Worm (Caenorhabditis elegans) whole organism, L3 larva: ENCODE results near the gene F15G9.2.

Experiments
- R02D3.7 ChIP-seq: fragments of 150-350 bp; optimal IDR thresholded peaks from 2 replicates; lab custom pipeline; 2014; ENCODE audit warnings: missing biosample characterization, missing genetic modification characterization
- ZK546.5 ChIP-seq: sonication (generic microtip); optimal IDR thresholded peaks from 2 replicates; lab custom pipeline; 2017; ENCODE audit warnings: missing biosample characterization, missing genetic modification characterization
- ama-1 ChIP-seq: fragments of 150-350 bp; optimal IDR thresholded peaks from 2 replicates; lab custom pipeline; 2018
- ceh-28 ChIP-seq: fragments of 150-350 bp; optimal IDR thresholded peaks from 2 replicates; lab custom pipeline; 2014; ENCODE audit warnings: missing biosample characterization, missing genetic modification reagents, missing genetic modification characterization
- ceh-82 ChIP-seq: fragments of 150-350 bp; optimal IDR thresholded peaks from 2 replicates; lab custom pipeline; 2014; ENCODE audit warnings: missing biosample characterization, missing genetic modification characterization
- ceh-9 ChIP-seq: sonication (generic microtip); optimal IDR thresholded peaks from 2 replicates; lab custom pipeline; 2018; ENCODE audit warnings: missing biosample characterization, missing genetic modification characterization
- daf-12 ChIP-seq: fragments of 150-350 bp; optimal IDR thresholded peaks from 2 replicates; lab custom pipeline; 2014; ENCODE audit warnings: missing biosample characterization, missing genetic modification reagents, missing genetic modification characterization
- egl-5 ChIP-seq: fragments of 150-350 bp; optimal IDR thresholded peaks from 2 replicates; lab custom pipeline; 2017; ENCODE audit warnings: missing biosample characterization, missing genetic modification reagents, missing genetic modification characterization, inconsistent platforms
- elt-2 ChIP-seq: sonication (generic microtip); optimal IDR thresholded peaks from 2 replicates; lab custom pipeline; 2016; ENCODE audit warnings: missing genetic modification reagents, mild to moderate bottlenecking, missing genetic modification characterization, missing compliant biosample characterization
- elt-3 ChIP-seq, 3 experiments: fragments of 150-350 bp in 1 of 3; sonication (generic microtip) in 2 of 3; optimal IDR thresholded peaks; 2 replicates in 2 of 3; 4 replicates in 1 of 3; lab custom pipeline; 2014 to 2017; ENCODE audit warnings: missing biosample characterization in 3 of 3, missing genetic modification characterization in 3 of 3
- fkh-10 ChIP-seq: sonication (generic microtip); optimal IDR thresholded peaks from 2 replicates; lab custom pipeline; 2017; ENCODE audit warnings: missing biosample characterization, missing genetic modification reagents, missing genetic modification characterization
- fkh-2 ChIP-seq: fragments of 150-350 bp; optimal IDR thresholded peaks from 2 replicates; lab custom pipeline; 2014; ENCODE audit warnings: missing biosample characterization, missing genetic modification reagents, missing genetic modification characterization
- fos-1 ChIP-seq: fragments of 150-350 bp; optimal IDR thresholded peaks from 2 replicates; lab custom pipeline; 2014; ENCODE audit warnings: missing biosample characterization, missing genetic modification characterization
- hmg-11 ChIP-seq: sonication (generic microtip); optimal IDR thresholded peaks from 2 replicates; lab custom pipeline; 2016; ENCODE audit warnings: missing genetic modification characterization, missing compliant biosample characterization
- jun-1 ChIP-seq: fragments of 150-350 bp; optimal IDR thresholded peaks from 2 replicates; lab custom pipeline; 2014; ENCODE audit warnings: missing biosample characterization, missing genetic modification reagents, missing genetic modification characterization
- lin-15B ChIP-seq: fragments of 150-350 bp; optimal IDR thresholded peaks from 2 replicates; lab custom pipeline; 2014; ENCODE audit warnings: missing biosample characterization, missing genetic modification characterization
- lin-39 ChIP-seq: fragments of 150-350 bp; optimal IDR thresholded peaks from 2 replicates; lab custom pipeline; 2018; ENCODE audit warnings: missing biosample characterization, missing genetic modification reagents, missing genetic modification characterization
- lsy-12 ChIP-seq: sonication (generic microtip); optimal IDR thresholded peaks from 2 replicates; lab custom pipeline; 2016; ENCODE audit warnings: mild to moderate bottlenecking, missing genetic modification characterization, missing compliant biosample characterization
- mml-1 ChIP-seq: fragments of 150-350 bp; sonication (generic microtip); optimal IDR thresholded peaks from 3 replicates; lab custom pipeline; 2014; ENCODE audit warnings: missing biosample characterization, missing genetic modification characterization
- nfya-1 ChIP-seq: sonication (generic microtip); optimal IDR thresholded peaks from 2 replicates; lab custom pipeline; 2017; ENCODE audit warnings: missing genetic modification characterization, mild to moderate bottlenecking, missing compliant biosample characterization, antibody characterized with exemption, moderate library complexity; ENCODE audit not compliant: insufficient read depth
- nhr-23 ChIP-seq: fragments of 150-350 bp; optimal IDR thresholded peaks from 2 replicates; lab custom pipeline; 2014; ENCODE audit warnings: missing biosample characterization, missing genetic modification reagents, missing genetic modification characterization
- nhr-237 ChIP-seq: fragments of 150-350 bp; optimal IDR thresholded peaks from 2 replicates; lab custom pipeline; 2014; ENCODE audit warnings: missing biosample characterization, missing genetic modification characterization
- nhr-28 ChIP-seq: fragments of 150-350 bp; optimal IDR thresholded peaks from 2 replicates; lab custom pipeline; 2014; ENCODE audit warnings: missing biosample characterization, missing genetic modification characterization
- nhr-43 ChIP-seq: sonication (generic microtip); optimal IDR thresholded peaks from 2 replicates; lab custom pipeline; 2016; ENCODE audit warnings: mild to moderate bottlenecking, missing genetic modification characterization, missing compliant biosample characterization; ENCODE audit not compliant: poor library complexity, severe bottlenecking
- nhr-67 ChIP-seq: fragments of 150-350 bp; optimal IDR thresholded peaks from 2 replicates; lab custom pipeline; 2014; ENCODE audit warnings: missing biosample characterization, missing genetic modification characterization
- nhr-77 ChIP-seq: fragments of 150-350 bp; optimal IDR thresholded peaks from 2 replicates; lab custom pipeline; 2014; ENCODE audit warnings: missing biosample characterization, missing genetic modification characterization
- pha-4 ChIP-seq: fragments of 150-350 bp; optimal IDR thresholded peaks from 2 replicates; lab custom pipeline; 2014; ENCODE audit warnings: missing biosample characterization, missing genetic modification reagents, missing genetic modification characterization
- sea-2 ChIP-seq: fragments of 150-350 bp; sonication (generic microtip); optimal IDR thresholded peaks from 4 replicates; lab custom pipeline; 2014; ENCODE audit warnings: missing biosample characterization, missing genetic modification reagents, missing genetic modification characterization
- skn-1 ChIP-seq: fragments of 150-350 bp; optimal IDR thresholded peaks from 2 replicates; lab custom pipeline; 2014; ENCODE audit warnings: missing biosample characterization, missing genetic modification characterization
- tbx-2 ChIP-seq: sonication (generic microtip); optimal IDR thresholded peaks from 2 replicates; lab custom pipeline; 2016; ENCODE audit warnings: mild to moderate bottlenecking, missing genetic modification characterization, missing compliant biosample characterization
- unc-39 ChIP-seq: sonication (generic microtip); optimal IDR thresholded peaks from 4 replicates; lab custom pipeline; 2017; ENCODE audit warnings: missing biosample characterization, missing genetic modification characterization
- zag-1 ChIP-seq: fragments of 150-350 bp; optimal IDR thresholded peaks from 2 replicates; lab custom pipeline; 2014; ENCODE audit warnings: missing biosample characterization, missing genetic modification characterization
- ztf-11 ChIP-seq: fragments of 150-350 bp; optimal IDR thresholded peaks from 2 replicates; lab custom pipeline; 2014; ENCODE audit warnings: missing biosample characterization, missing genetic modification characterization
- ztf-4 ChIP-seq: fragments of 150-350 bp; optimal IDR thresholded peaks from 2 replicates; lab custom pipeline; 2014; ENCODE audit warnings: missing biosample characterization, missing genetic modification characterization

The F15G9.2 gene

ce11 chrX:9717265-9717664 is 3.8 kb upstream of the F15G9.2 start, which contains the start of gene him-4:
Gene him-4, plus strand, starts transcription at chrX:9717565.
- no peak for TF ChIP-seq R02D3.7 (tag; lab: Kevin White, UChicago)
- TF ChIP-seq nhr-43 (tag; lab: Kevin White, UChicago): no peak
- no peak for TF ChIP-seq nhr-77 (tag; lab: Kevin White, UChicago)

ce11 chrX:9709462-9709861 is 4.1 kb downstream of the F15G9.2 start, which contains the start of gene F15G9.6:
Gene F15G9.6, plus strand, starts transcription at chrX:9709762.
- TF ChIP-seq unc-39 (tag; lab: Kevin White, UChicago): no peak
- no peak for TF ChIP-seq fkh-2 (tag; lab: Kevin White, UChicago)
- no peak for TF ChIP-seq nhr-43 (tag; lab: Kevin White, UChicago)
- TF ChIP-seq lsy-12 (tag; lab: Kevin White, UChicago): no peak
- TF ChIP-seq nfya-1: no peak
- TF ChIP-seq skn-1 (tag; lab: Kevin White, UChicago): no peak
- TF ChIP-seq zag-1 (tag; lab: Kevin White, UChicago): no peak
- TF ChIP-seq elt-2 (tag; lab: Kevin White, UChicago): no peak
- TF ChIP-seq daf-12 (tag; lab: Kevin White, UChicago): no peak
- no peak for TF ChIP-seq nhr-28 (tag; lab: Kevin White, UChicago)
- no peak for TF ChIP-seq egl-5 (tag; lab: Kevin White, UChicago)
- TF ChIP-seq sea-2: no peak
- no peak for TF ChIP-seq elt-3 (tag; optimal IDR thresholded peaks at IDR 0.05; lab: Kevin White, UChicago)
- no peak for TF ChIP-seq ZK546.5 (tag; lab: Kevin White, UChicago)
- no peak for TF ChIP-seq hmg-11 (tag; lab: Kevin White, UChicago)
- no peak for TF ChIP-seq nhr-23
- TF ChIP-seq ztf-11 (tag; lab: Kevin White, UChicago): no peak
- TF ChIP-seq ceh-28: no peak

- no peak for TF ChIP-seq jun-1 (tag; lab: Kevin White, UChicago)
- no peak for TF ChIP-seq elt-2 (tag; lab: Kevin White, UChicago)
- TF ChIP-seq fkh-10: no peak
- no peak for TF ChIP-seq tbx-2 (tag; lab: Kevin White, UChicago)
- TF ChIP-seq egl-5 (tag; lab: Kevin White, UChicago): no peak
- TF ChIP-seq nhr-67 (tag; lab: Kevin White, UChicago): no peak
- TF ChIP-seq sea-2: no peak
- no peak for TF ChIP-seq ama-1
- TF ChIP-seq unc-39 (tag; lab: Kevin White, UChicago): no peak
- no peak for TF ChIP-seq ceh-28
- no peak for TF ChIP-seq ceh-9
- no peak for TF ChIP-seq lin-39 (tag; lab: Kevin White, UChicago)
- TF ChIP-seq fkh-2 (tag; lab: Kevin White, UChicago): no peak
- no peak for TF ChIP-seq elt-3 (tag; optimal IDR thresholded peaks at IDR 0.05; lab: Kevin White, UChicago)
- no peak for TF ChIP-seq ceh-82 (tag; lab: Kevin White, UChicago)
- TF ChIP-seq fos-1 (tag; lab: Kevin White, UChicago): no peak
- no peak for TF ChIP-seq mml-1 (tag; lab: Kevin White, UChicago)
- TF ChIP-seq, all 47 proteins: peak for 0
Measured at ce11 chrX:9706084-9706483, 7.4 kb downstream of the F15G9.2 start, which contains the start of gene F15G9.1. Gene F15G9.1, plus strand, starts transcription at chrX:9706384.

DNA sequence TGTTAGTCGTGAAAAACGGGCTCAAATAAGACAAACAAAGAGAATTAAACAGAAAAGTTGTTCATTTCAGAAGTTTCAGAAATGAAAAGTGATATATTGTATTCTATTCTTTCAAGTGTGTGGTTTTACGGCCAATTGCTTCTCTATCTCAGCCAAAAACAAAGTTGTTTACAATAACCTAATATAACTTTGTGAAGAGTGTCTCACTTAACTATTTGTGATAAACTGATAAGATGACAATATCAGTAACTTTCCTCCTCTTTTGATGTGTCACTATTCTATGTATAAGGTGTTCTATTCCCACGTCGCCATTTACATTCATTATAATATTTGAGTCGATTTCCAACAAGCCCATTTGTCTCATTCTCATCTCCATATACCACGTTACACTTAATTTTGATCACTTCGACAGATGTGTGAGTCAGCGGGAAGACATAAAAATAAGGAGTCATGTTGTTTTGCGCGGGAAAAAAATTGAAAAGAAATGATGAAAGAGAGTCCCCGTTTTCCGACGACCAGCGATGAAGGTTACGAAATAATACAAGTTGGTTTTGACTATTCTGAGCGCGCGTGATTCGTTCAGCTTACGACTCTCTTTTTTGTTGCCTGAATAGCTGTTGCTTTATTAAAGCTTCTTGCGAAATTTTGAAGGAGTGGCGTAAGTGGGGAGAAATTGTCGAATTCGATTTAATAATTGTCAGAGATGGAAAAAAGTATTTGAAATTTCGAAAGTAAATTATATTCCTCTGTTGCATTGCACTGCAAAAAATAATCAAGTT is 8.1 kb downstream of the F15G9.2 start:
- TF ChIP-seq fkh-10: peak; percentile 67
- no peak for TF ChIP-seq lsy-12 (tag; lab: Kevin White, UChicago)
- TF ChIP-seq elt-2 (tag; lab: Kevin White, UChicago): peak; percentile 26
- no peak for TF ChIP-seq nhr-237 (tag; lab: Kevin White, UChicago)
- TF ChIP-seq lin-15B (tag; lab: Kevin White, UChicago): no peak
- TF ChIP-seq ama-1: no peak
- TF ChIP-seq pha-4 (tag; lab: Kevin White, UChicago): peak; percentile 32
- no peak for TF ChIP-seq ztf-4 (tag; lab: Kevin White, UChicago)
- peak; percentile 73 for TF ChIP-seq lin-39 (tag; lab: Kevin White, UChicago)
- TF ChIP-seq nhr-67 (tag; lab: Kevin White, UChicago): no peak
